Fruit fly (Drosophila melanogaster) whole organism, larva: Measurements from ENCODE around the gene CG42749.

Experiments
- noc ChIP-seq: fragments of 200-800 bp; sonication (Bioruptor generic); optimal IDR thresholded peaks from 3 replicates; lab custom pipeline; 2019; ENCODE audit warnings: missing biosample characterization, mild to moderate bottlenecking, missing genetic modification characterization, moderate library complexity

CG42749 gene

dm6 chrX:5332259-5332862 is 36.5 kb downstream of the CG42749 start, which contains the start of gene CanB:
Gene CanB, plus strand, starts transcription at chrX:5332499.
- TF ChIP-seq noc (tag; lab: Kevin White, UChicago): no peak

- peak; percentile 68 for TF ChIP-seq noc (tag; lab: Kevin White, UChicago)
These were observed 40.9 kb downstream of the CG42749 start for dm6 chrX:5336722-5337121.

dm6 chrX:5337316-5337715 is 41.5 kb downstream of the CG42749 start:
- TF ChIP-seq noc (tag; lab: Kevin White, UChicago): no peak

- TF ChIP-seq noc (tag; lab: Kevin White, UChicago): no peak
These were observed 42.6 kb downstream of the CG42749 start for dm6 chrX:5338435-5338834.

dm6 chrX:5339970-5340369 is 44.1 kb downstream of the CG42749 start, which contains the start of gene SK:
Gene SK, plus strand, starts transcription at chrX:5340236.
- TF ChIP-seq noc (tag; lab: Kevin White, UChicago): no peak

- no peak for TF ChIP-seq noc (tag; lab: Kevin White, UChicago)
These were observed 54.2 kb downstream of the CG42749 start for dm6 chrX:5349899-5350575.
